Worm (Caenorhabditis elegans) whole organism, L1 larva: ENCODE measurements around the gene sek-6.

Experiments
- C16A3.4 ChIP-seq: fragments of 150-350 bp; optimal IDR thresholded peaks from 2 replicates; lab custom pipeline; 2014; ENCODE audit warnings: missing biosample characterization, missing genetic modification characterization
- C34B4.2 ChIP-seq: sonication (generic microtip); optimal IDR thresholded peaks from 2 replicates; lab custom pipeline; 2017; ENCODE audit warnings: mild to moderate bottlenecking, missing genetic modification characterization, missing compliant biosample characterization
- Y116A8C.19 ChIP-seq: sonication (generic microtip); optimal IDR thresholded peaks from 2 replicates; lab custom pipeline; 2016; ENCODE audit warnings: missing compliant biosample characterization, missing genetic modification characterization, borderline replicate concordance
- aly-2 ChIP-seq: fragments of 150-350 bp; optimal IDR thresholded peaks from 2 replicates; lab custom pipeline; 2014; ENCODE audit warnings: missing biosample characterization, missing genetic modification characterization
- ceh-8 ChIP-seq: fragments of 200-800 bp; sonication (Bioruptor generic); optimal IDR thresholded peaks from 2 replicates; lab custom pipeline; 2018; ENCODE audit warnings: mild to moderate bottlenecking, missing genetic modification characterization, moderate library complexity, missing compliant biosample characterization
- dpl-1 ChIP-seq, 3 experiments: fragments of 150-350 bp in 2 of 3; sonication (generic microtip) in 1 of 3; optimal IDR thresholded peaks; 2 replicates each; lab custom pipeline; 2014 to 2017; ENCODE audit warnings: missing biosample characterization in 3 of 3, missing genetic modification characterization in 3 of 3, missing genetic modification reagents in 3 of 3
- efl-1 ChIP-seq, 4 experiments: fragments of 150-350 bp; optimal IDR thresholded peaks in 3 of 4; peaks in 1 of 4; 1 replicate in 1 of 4; 2 replicates in 3 of 4; lab custom pipeline; 2014; ENCODE audit warnings: missing biosample characterization in 2 of 4, missing genetic modification characterization in 2 of 4, missing genetic modification reagents in 2 of 4
- efl-3 ChIP-seq: fragments of 200-800 bp; sonication (Bioruptor generic); optimal IDR thresholded peaks from 2 replicates; lab custom pipeline; 2018; ENCODE audit warnings: mild to moderate bottlenecking, missing genetic modification characterization, missing compliant biosample characterization
- elt-2 ChIP-seq: sonication (generic microtip); optimal IDR thresholded peaks from 2 replicates; lab custom pipeline; 2016; ENCODE audit warnings: missing genetic modification characterization, mild to moderate bottlenecking, inconsistent platforms, missing compliant biosample characterization, missing genetic modification reagents
- fkh-10 ChIP-seq: sonication (generic microtip); optimal IDR thresholded peaks from 2 replicates; lab custom pipeline; 2017; ENCODE audit warnings: missing biosample characterization, missing genetic modification reagents, missing genetic modification characterization
- fkh-8 ChIP-seq: sonication (generic microtip); optimal IDR thresholded peaks from 2 replicates; lab custom pipeline; 2016; ENCODE audit warnings: mild to moderate bottlenecking, missing genetic modification characterization, missing compliant biosample characterization
- grh-1 ChIP-seq: fragments of 200-800 bp; sonication (Bioruptor generic); IDR thresholded peaks from 2 replicates; pipeline ENCODE4 v1.3.6; 2022; ENCODE audit warnings: missing genetic modification reagents, missing genetic modification characterization, missing compliant biosample characterization
- hlh-4 ChIP-seq: sonication (generic microtip); optimal IDR thresholded peaks from 2 replicates; lab custom pipeline; 2016; ENCODE audit warnings: mild to moderate bottlenecking, missing genetic modification characterization, missing compliant biosample characterization
- hpl-2 ChIP-seq: fragments of 150-350 bp; optimal IDR thresholded peaks from 2 replicates; lab custom pipeline; 2014; ENCODE audit warnings: missing biosample characterization, missing genetic modification reagents, missing genetic modification characterization
- isw-1 ChIP-seq: fragments of 200-800 bp; sonication (Bioruptor generic); IDR thresholded peaks from 2 replicates; pipeline ENCODE4 v1.3.6; 2022; ENCODE audit warnings: missing genetic modification characterization, missing compliant biosample characterization
- lin-13 ChIP-seq: fragments of 150-350 bp; optimal IDR thresholded peaks from 2 replicates; lab custom pipeline; 2014; ENCODE audit warnings: missing biosample characterization, missing genetic modification reagents, missing genetic modification characterization
- lin-14 ChIP-seq: fragments of 200-800 bp; sonication (Bioruptor generic); optimal IDR thresholded peaks from 2 replicates; lab custom pipeline; 2018; ENCODE audit warnings: mild to moderate bottlenecking, missing genetic modification characterization, moderate library complexity, missing compliant biosample characterization
- mab-9 ChIP-seq: fragments of 200-800 bp; sonication (Bioruptor generic); IDR thresholded peaks from 2 replicates; pipeline ENCODE4 v1.3.6; 2022; ENCODE audit warnings: missing genetic modification reagents, missing genetic modification characterization, missing compliant biosample characterization
- nhr-11 ChIP-seq: fragments of 150-350 bp; optimal IDR thresholded peaks from 2 replicates; lab custom pipeline; 2014; ENCODE audit warnings: missing biosample characterization, missing genetic modification characterization
- nhr-19 ChIP-seq: fragments of 200-800 bp; sonication (Bioruptor generic); conservative IDR thresholded peaks from 2 replicates; pipeline ENCODE4 v1.3.6; 2022; ENCODE audit warnings: missing genetic modification characterization, missing compliant biosample characterization
- nhr-20 ChIP-seq: sonication (generic microtip); optimal IDR thresholded peaks from 2 replicates; lab custom pipeline; 2016; ENCODE audit warnings: mild to moderate bottlenecking, missing genetic modification characterization, missing compliant biosample characterization
- nhr-47 ChIP-seq: sonication (generic microtip); optimal IDR thresholded peaks from 2 replicates; lab custom pipeline; 2016; ENCODE audit warnings: mild to moderate bottlenecking, missing genetic modification characterization, moderate library complexity, missing compliant biosample characterization
- nhr-76 ChIP-seq: sonication (generic microtip); optimal IDR thresholded peaks from 2 replicates; lab custom pipeline; 2017; ENCODE audit warnings: missing biosample characterization, missing genetic modification characterization
- nhr-84 ChIP-seq: sonication (generic microtip); optimal IDR thresholded peaks from 2 replicates; lab custom pipeline; 2017; ENCODE audit warnings: missing biosample characterization, missing genetic modification characterization
- nhr-85 ChIP-seq: sonication (generic microtip); peaks from one replicate; lab custom pipeline; 2016; ENCODE audit warnings: missing genetic modification characterization, inconsistent platforms, missing compliant biosample characterization
- pag-3 ChIP-seq: sonication (generic microtip); optimal IDR thresholded peaks from 2 replicates; lab custom pipeline; 2017; ENCODE audit warnings: missing genetic modification characterization, mild to moderate bottlenecking, missing compliant biosample characterization, antibody characterized with exemption, borderline replicate concordance; ENCODE audit not compliant: insufficient read depth
- rnt-1 ChIP-seq: sonication (generic microtip); optimal IDR thresholded peaks from 2 replicates; lab custom pipeline; 2016; ENCODE audit warnings: mild to moderate bottlenecking, missing genetic modification characterization, moderate library complexity, missing compliant biosample characterization
- snpc-4 ChIP-seq: fragments of 150-350 bp; optimal IDR thresholded peaks from 2 replicates; lab custom pipeline; 2014; ENCODE audit warnings: missing biosample characterization, missing genetic modification characterization
- snu-23 ChIP-seq: sonication (generic microtip); optimal IDR thresholded peaks from 2 replicates; lab custom pipeline; 2016; ENCODE audit warnings: missing genetic modification characterization, missing compliant biosample characterization
- tlp-1 ChIP-seq: fragments of 150-350 bp; optimal IDR thresholded peaks from 2 replicates; lab custom pipeline; 2014; ENCODE audit warnings: missing biosample characterization, missing genetic modification characterization
- unc-62 ChIP-seq: fragments of 150-350 bp; optimal IDR thresholded peaks from 2 replicates; lab custom pipeline; 2014; ENCODE audit warnings: missing biosample characterization, missing genetic modification reagents, missing genetic modification characterization
- unc-86 ChIP-seq: sonication (generic microtip); optimal IDR thresholded peaks from 2 replicates; lab custom pipeline; 2016; ENCODE audit warnings: missing genetic modification characterization, missing compliant biosample characterization
- zag-1 ChIP-seq: fragments of 150-350 bp; optimal IDR thresholded peaks from 2 replicates; lab custom pipeline; 2014; ENCODE audit warnings: missing biosample characterization, missing genetic modification characterization

Gene sek-6

ce11 chrX:10030836-10031235 is at the start of gene sek-6:
sek-6 (plus strand) TSS chrX:10031150.
- no peak for TF ChIP-seq C16A3.4 (tag; lab: Kevin White, UChicago)
- TF ChIP-seq unc-86 (tag; lab: Kevin White, UChicago): no peak
- TF ChIP-seq unc-62 (GFP tag; lab: Kevin White, UChicago): no peak
- TF ChIP-seq fkh-8 (tag; lab: Kevin White, UChicago): no peak
- no peak for TF ChIP-seq lin-13 (GFP tag; lab: Kevin White, UChicago)
- no peak for TF ChIP-seq mab-9
- TF ChIP-seq efl-3 (GFP tag; lab: Kevin White, UChicago): no peak
- TF ChIP-seq elt-2: peak; percentile 31
- TF ChIP-seq aly-2: no peak
- no peak for TF ChIP-seq snu-23 (GFP tag; lab: Kevin White, UChicago)
- no peak for TF ChIP-seq efl-1 (optimal IDR thresholded peaks at IDR 0.05; lab: Kevin White, UChicago)
- peak in 1 of 2 experiments; percentile 55 for TF ChIP-seq efl-1 (GFP tag; optimal IDR thresholded peaks at IDR 0.05 in 1 of 2; lab: Kevin White, UChicago)
- TF ChIP-seq snpc-4 (tag; lab: Kevin White, UChicago): no peak
- TF ChIP-seq Y116A8C.19 (tag; lab: Kevin White, UChicago): no peak
- no peak for TF ChIP-seq nhr-20 (tag; lab: Kevin White, UChicago)
- TF ChIP-seq ceh-8 (GFP tag; lab: Kevin White, UChicago): no peak
- no peak for TF ChIP-seq nhr-47 (tag; lab: Kevin White, UChicago)
- TF ChIP-seq grh-1 (GFP tag; lab: Robert Waterston, UW): no peak

DNA sequence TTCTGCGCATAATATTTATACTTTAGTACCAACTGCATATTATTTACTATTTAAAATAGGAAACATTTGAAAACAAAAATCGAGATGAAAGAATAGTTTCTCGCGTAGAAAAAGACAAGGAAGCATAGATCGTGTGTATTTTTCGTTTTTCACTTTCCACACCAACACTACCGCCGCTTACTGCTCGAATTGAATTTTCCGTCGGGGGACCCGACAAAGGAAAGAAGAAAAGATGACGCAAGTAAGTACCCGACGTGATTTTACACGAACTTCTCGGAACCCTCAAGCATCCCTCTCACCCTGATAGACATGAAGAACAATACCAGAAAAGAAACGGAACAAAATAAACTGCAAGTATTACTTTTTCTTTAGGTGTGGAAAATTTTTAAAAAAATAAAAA is 49.7 kb upstream of the sek-6 start:
- TF ChIP-seq dpl-1 (GFP tag; optimal IDR thresholded peaks at IDR 0.05; lab: Kevin White, UChicago) (no peak), zag-1 (tag; lab: Kevin White, UChicago) (no peak), fkh-10 (GFP tag; lab: Kevin White, UChicago) (peak; percentile 64), nhr-11 (tag; lab: Kevin White, UChicago) (no peak), nhr-85 (tag; lab: Kevin White, UChicago) (no peak), isw-1 (GFP tag; lab: Robert Waterston, UW) (no peak), lin-14 (peak; percentile 8), C34B4.2 (tag; lab: Kevin White, UChicago) (no peak), hpl-2 (GFP tag; lab: Kevin White, UChicago) (no peak), nhr-84 (no peak), grh-1 (GFP tag; lab: Robert Waterston, UW) (no peak), hlh-4 (tag; lab: Kevin White, UChicago) (no peak)

- TF ChIP-seq elt-2 (peak; percentile 35), lin-13 (GFP tag; lab: Kevin White, UChicago) (no peak)
Observed at ce11 chrX:9984889-9985404, 46.0 kb upstream of the sek-6 start, which contains the start of gene F19C6.5. F19C6.5 (minus strand) TSS chrX:9984939.

- TF ChIP-seq nhr-76 (no peak), tlp-1 (no peak), nhr-19 (GFP tag; lab: Robert Waterston, UW) (no peak), pag-3 (no peak), ceh-8 (GFP tag; lab: Kevin White, UChicago) (no peak)
Observed at ce11 chrX:9987166-9987565, 43.8 kb upstream of the sek-6 start.

- TF ChIP-seq lin-14: peak; percentile 6
- TF ChIP-seq rnt-1 (tag; lab: Kevin White, UChicago): no peak
Observed at ce11 chrX:9988884-9989283, 42.1 kb upstream of the sek-6 start.
